Worm (Caenorhabditis elegans) whole organism, young adult: ENCODE data around the gene F49C5.10.

Experiments used
- F49E8.2 ChIP-seq: sonication (generic microtip); optimal IDR thresholded peaks from 3 replicates; lab custom pipeline; 2017; ENCODE audit warnings: missing genetic modification characterization, mild to moderate bottlenecking, missing compliant biosample characterization, antibody characterized with exemption, moderate library complexity; ENCODE audit not compliant: insufficient read depth
- ceh-27 ChIP-seq: fragments of 200-800 bp; sonication (Bioruptor generic); optimal IDR thresholded peaks from 2 replicates; lab custom pipeline; 2018; ENCODE audit warnings: mild to moderate bottlenecking, missing genetic modification characterization, moderate library complexity, missing compliant biosample characterization
- chd-7 ChIP-seq: sonication (generic microtip); optimal IDR thresholded peaks from 2 replicates; lab custom pipeline; 2016; ENCODE audit warnings: mild to moderate bottlenecking, missing genetic modification characterization, moderate library complexity, missing compliant biosample characterization
- ekl-4 ChIP-seq: fragments of 200-800 bp; sonication (Bioruptor generic); IDR thresholded peaks from 2 replicates; pipeline ENCODE4 v1.3.6; 2022; ENCODE audit warnings: missing genetic modification reagents, missing genetic modification characterization, missing compliant biosample characterization
- hrde-1 ChIP-seq: sonication (generic microtip); optimal IDR thresholded peaks from 2 replicates; lab custom pipeline; 2016; ENCODE audit warnings: missing genetic modification characterization, mild to moderate bottlenecking, missing compliant biosample characterization, moderate library complexity, missing genotype, missing genetic modification reagents, borderline replicate concordance
- lsl-1 ChIP-seq: fragments of 200-800 bp; sonication (Bioruptor generic); optimal IDR thresholded peaks from 2 replicates; lab custom pipeline; 2018; ENCODE audit warnings: mild to moderate bottlenecking, missing genetic modification characterization, moderate library complexity, missing compliant biosample characterization
- mel-28 ChIP-seq: sonication (generic microtip); optimal IDR thresholded peaks from 2 replicates; lab custom pipeline; 2016; ENCODE audit warnings: borderline replicate concordance, mild to moderate bottlenecking, missing genetic modification characterization, missing compliant biosample characterization
- pbrm-1 ChIP-seq: fragments of 200-800 bp; sonication (Bioruptor generic); IDR thresholded peaks from 2 replicates; pipeline ENCODE4 v1.3.6; 2022; ENCODE audit warnings: missing genetic modification reagents, missing genetic modification characterization, missing compliant biosample characterization
- sea-2 ChIP-seq: fragments of 200-800 bp; sonication (Bioruptor generic); IDR thresholded peaks from 2 replicates; pipeline ENCODE4 v1.3.6; 2022; ENCODE audit warnings: missing genetic modification characterization, missing compliant biosample characterization
- somi-1 ChIP-seq: fragments of 200-800 bp; sonication (Bioruptor generic); optimal IDR thresholded peaks from 2 replicates; lab custom pipeline; 2018; ENCODE audit warnings: mild to moderate bottlenecking, missing genetic modification characterization, missing compliant biosample characterization

DNA sequence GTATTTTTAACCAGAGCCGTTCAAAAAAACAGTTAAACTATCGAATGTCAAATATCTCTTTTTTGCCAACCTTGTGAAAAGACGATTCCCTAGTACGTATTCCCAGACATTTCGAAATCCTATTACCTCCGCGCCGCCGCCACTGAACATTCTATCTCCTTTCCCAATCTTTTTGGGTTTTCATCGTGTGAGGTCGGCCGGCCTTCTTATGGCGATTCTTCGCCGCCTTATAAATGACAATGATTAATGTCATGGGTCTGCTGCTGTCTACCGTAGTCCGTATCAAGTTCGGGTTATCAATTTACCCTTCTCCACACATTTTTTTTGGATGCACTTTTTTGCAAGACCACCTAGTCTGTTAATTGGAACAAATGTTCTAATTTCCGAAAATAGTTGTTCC, 3.1 kb downstream of the F49C5.10 start:
- no peak for TF ChIP-seq hrde-1 (tag; lab: Kevin White, UChicago)
- TF ChIP-seq lsl-1, result no peak
- no peak for TF ChIP-seq pbrm-1 (GFP tag; lab: Robert Waterston, UW)
- no peak for TF ChIP-seq somi-1 (GFP tag; lab: Kevin White, UChicago)
- no peak for TF ChIP-seq chd-7 (tag; lab: Kevin White, UChicago)
- no peak for TF ChIP-seq F49E8.2
- no peak for TF ChIP-seq mel-28
- TF ChIP-seq sea-2 (GFP tag; lab: Robert Waterston, UW), result no peak
- no peak for TF ChIP-seq ekl-4 (GFP tag; lab: Robert Waterston, UW)
- no peak for TF ChIP-seq ceh-27 (GFP tag; lab: Kevin White, UChicago)
